Worm (Caenorhabditis elegans) whole organism, L1 larva: ENCODE results near the gene mma-1.
A peak's percentile ranks its signal among the peaks of the same experiment; 100 is the strongest.

ENCODE experiments used
- C16A3.4 ChIP-seq: fragments of 150-350 bp; optimal IDR thresholded peaks from 2 replicates; lab custom pipeline; 2014; ENCODE audit warnings: missing biosample characterization, missing genetic modification characterization
- C34B4.2 ChIP-seq: sonication (generic microtip); optimal IDR thresholded peaks from 2 replicates; lab custom pipeline; 2017; ENCODE audit warnings: mild to moderate bottlenecking, missing genetic modification characterization, missing compliant biosample characterization
- F16B12.6 ChIP-seq: fragments of 150-350 bp; optimal IDR thresholded peaks from 2 replicates; lab custom pipeline; 2014; ENCODE audit warnings: missing biosample characterization, missing genetic modification characterization
- Y116A8C.19 ChIP-seq: sonication (generic microtip); optimal IDR thresholded peaks from 2 replicates; lab custom pipeline; 2016; ENCODE audit warnings: missing compliant biosample characterization, missing genetic modification characterization, borderline replicate concordance
- alr-1 ChIP-seq: fragments of 200-800 bp; sonication (Bioruptor generic); optimal IDR thresholded peaks from 2 replicates; lab custom pipeline; 2018; ENCODE audit warnings: borderline replicate concordance, mild to moderate bottlenecking, missing genetic modification characterization, missing compliant biosample characterization
- aly-2 ChIP-seq: fragments of 150-350 bp; optimal IDR thresholded peaks from 2 replicates; lab custom pipeline; 2014; ENCODE audit warnings: missing biosample characterization, missing genetic modification characterization
- ama-1 ChIP-seq: fragments of 150-350 bp; optimal IDR thresholded peaks from 2 replicates; lab custom pipeline; 2014
- blmp-1 ChIP-seq: fragments of 150-350 bp; optimal IDR thresholded peaks from 2 replicates; lab custom pipeline; 2014; ENCODE audit warnings: missing biosample characterization, missing genetic modification characterization
- ceh-90 ChIP-seq: sonication (generic microtip); optimal IDR thresholded peaks from 2 replicates; lab custom pipeline; 2016; ENCODE audit warnings: missing genetic modification characterization, missing compliant biosample characterization
- ces-1 ChIP-seq: fragments of 150-350 bp; optimal IDR thresholded peaks from 2 replicates; lab custom pipeline; 2014; ENCODE audit warnings: missing biosample characterization, missing genetic modification reagents, missing genetic modification characterization
- dpl-1 ChIP-seq, 3 experiments: fragments of 150-350 bp in 2 of 3; sonication (generic microtip) in 1 of 3; optimal IDR thresholded peaks; 2 replicates each; lab custom pipeline; 2014 to 2017; ENCODE audit warnings: missing biosample characterization in 3 of 3, missing genetic modification characterization in 3 of 3, missing genetic modification reagents in 3 of 3
- efl-1 ChIP-seq, 4 experiments: fragments of 150-350 bp; optimal IDR thresholded peaks in 3 of 4; peaks in 1 of 4; 1 replicate in 1 of 4; 2 replicates in 3 of 4; lab custom pipeline; 2014; ENCODE audit warnings: missing biosample characterization in 2 of 4, missing genetic modification characterization in 2 of 4, missing genetic modification reagents in 2 of 4
- elt-2 ChIP-seq: sonication (generic microtip); optimal IDR thresholded peaks from 2 replicates; lab custom pipeline; 2016; ENCODE audit warnings: missing genetic modification characterization, mild to moderate bottlenecking, inconsistent platforms, missing compliant biosample characterization, missing genetic modification reagents
- elt-3 ChIP-seq, 6 experiments: fragments of 150-350 bp in 1 of 6; sonication (generic microtip); optimal IDR thresholded peaks; 2 replicates each; lab custom pipeline; 2017 to 2018; ENCODE audit warnings: missing biosample characterization in 6 of 6, missing genetic modification characterization in 6 of 6, inconsistent platforms in 1 of 6
- ets-5 ChIP-seq: fragments of 200-800 bp; sonication (Bioruptor generic); IDR thresholded peaks from 2 replicates; pipeline ENCODE4 v1.3.6; 2022; ENCODE audit warnings: missing genetic modification characterization, missing compliant biosample characterization
- fkh-10 ChIP-seq: sonication (generic microtip); optimal IDR thresholded peaks from 2 replicates; lab custom pipeline; 2017; ENCODE audit warnings: missing biosample characterization, missing genetic modification reagents, missing genetic modification characterization
- fkh-4 ChIP-seq: sonication (generic microtip); optimal IDR thresholded peaks from 2 replicates; lab custom pipeline; 2016; ENCODE audit warnings: missing compliant biosample characterization, missing genetic modification characterization, borderline replicate concordance
- fos-1 ChIP-seq: fragments of 150-350 bp; optimal IDR thresholded peaks from 2 replicates; lab custom pipeline; 2014; ENCODE audit warnings: missing biosample characterization, missing genetic modification characterization
- hlh-17 ChIP-seq: fragments of 200-800 bp; sonication (Bioruptor generic); optimal IDR thresholded peaks from 2 replicates; lab custom pipeline; 2018; ENCODE audit warnings: missing genetic modification characterization, mild to moderate bottlenecking, missing compliant biosample characterization, moderate library complexity, borderline replicate concordance
- hlh-4 ChIP-seq: sonication (generic microtip); optimal IDR thresholded peaks from 2 replicates; lab custom pipeline; 2016; ENCODE audit warnings: mild to moderate bottlenecking, missing genetic modification characterization, missing compliant biosample characterization
- hpl-2 ChIP-seq: fragments of 150-350 bp; optimal IDR thresholded peaks from 2 replicates; lab custom pipeline; 2014; ENCODE audit warnings: missing biosample characterization, missing genetic modification reagents, missing genetic modification characterization
- irx-1 ChIP-seq: sonication (generic microtip); optimal IDR thresholded peaks from 2 replicates; lab custom pipeline; 2016; ENCODE audit warnings: missing genetic modification characterization, missing compliant biosample characterization
- lin-13 ChIP-seq: fragments of 150-350 bp; optimal IDR thresholded peaks from 2 replicates; lab custom pipeline; 2014; ENCODE audit warnings: missing biosample characterization, missing genetic modification reagents, missing genetic modification characterization
- lin-14 ChIP-seq: fragments of 200-800 bp; sonication (Bioruptor generic); optimal IDR thresholded peaks from 2 replicates; lab custom pipeline; 2018; ENCODE audit warnings: mild to moderate bottlenecking, missing genetic modification characterization, moderate library complexity, missing compliant biosample characterization
- lin-39 ChIP-seq: fragments of 150-350 bp; optimal IDR thresholded peaks from 2 replicates; lab custom pipeline; 2014; ENCODE audit warnings: missing biosample characterization, missing genetic modification reagents, missing genetic modification characterization
- lsy-2 ChIP-seq, 2 experiments: fragments of 150-350 bp; optimal IDR thresholded peaks; 2 replicates each; lab custom pipeline; 2014; ENCODE audit warnings: missing biosample characterization in 2 of 2, missing genetic modification characterization in 2 of 2
- mdl-1 ChIP-seq, 2 experiments: fragments of 150-350 bp; optimal IDR thresholded peaks; 2 replicates each; lab custom pipeline; 2014 to 2017; ENCODE audit warnings: missing biosample characterization in 2 of 2, missing genetic modification characterization in 2 of 2, inconsistent platforms in 1 of 2
- mef-2 ChIP-seq: fragments of 150-350 bp; optimal IDR thresholded peaks from 2 replicates; lab custom pipeline; 2014; ENCODE audit warnings: missing biosample characterization, missing genetic modification characterization
- nhr-11 ChIP-seq: fragments of 150-350 bp; optimal IDR thresholded peaks from 2 replicates; lab custom pipeline; 2014; ENCODE audit warnings: missing biosample characterization, missing genetic modification characterization
- nhr-12 ChIP-seq: sonication (generic microtip); optimal IDR thresholded peaks from 2 replicates; lab custom pipeline; 2017; ENCODE audit warnings: missing biosample characterization, missing genetic modification characterization
- nhr-237 ChIP-seq: fragments of 150-350 bp; optimal IDR thresholded peaks from 2 replicates; lab custom pipeline; 2014; ENCODE audit warnings: missing biosample characterization, missing genetic modification characterization
- nhr-28 ChIP-seq: fragments of 150-350 bp; optimal IDR thresholded peaks from 2 replicates; lab custom pipeline; 2014; ENCODE audit warnings: missing biosample characterization, missing genetic modification characterization
- nhr-47 ChIP-seq: sonication (generic microtip); optimal IDR thresholded peaks from 2 replicates; lab custom pipeline; 2016; ENCODE audit warnings: mild to moderate bottlenecking, missing genetic modification characterization, moderate library complexity, missing compliant biosample characterization
- nhr-71 ChIP-seq: sonication (generic microtip); optimal IDR thresholded peaks from 2 replicates; lab custom pipeline; 2016; ENCODE audit warnings: mild to moderate bottlenecking, missing genetic modification characterization, moderate library complexity, missing compliant biosample characterization
- pag-3 ChIP-seq: sonication (generic microtip); optimal IDR thresholded peaks from 2 replicates; lab custom pipeline; 2017; ENCODE audit warnings: missing genetic modification characterization, mild to moderate bottlenecking, missing compliant biosample characterization, antibody characterized with exemption, borderline replicate concordance; ENCODE audit not compliant: insufficient read depth
- pax-3 ChIP-seq: fragments of 200-800 bp; sonication (Bioruptor generic); optimal IDR thresholded peaks from 2 replicates; lab custom pipeline; 2018; ENCODE audit warnings: mild to moderate bottlenecking, missing genetic modification characterization, moderate library complexity, missing compliant biosample characterization
- sox-4 ChIP-seq: sonication (generic microtip); optimal IDR thresholded peaks from 2 replicates; lab custom pipeline; 2016; ENCODE audit warnings: missing genetic modification characterization, missing compliant biosample characterization
- sptf-1 ChIP-seq: fragments of 150-350 bp; optimal IDR thresholded peaks from 2 replicates; lab custom pipeline; 2014; ENCODE audit warnings: missing biosample characterization, missing genetic modification characterization
- swsn-7 ChIP-seq: sonication (generic microtip); optimal IDR thresholded peaks from 2 replicates; lab custom pipeline; 2016; ENCODE audit warnings: missing genetic modification characterization, missing compliant biosample characterization
- tbx-2 ChIP-seq: sonication (generic microtip); optimal IDR thresholded peaks from 2 replicates; lab custom pipeline; 2016; ENCODE audit warnings: missing genetic modification characterization, missing compliant biosample characterization
- unc-30 ChIP-seq: sonication (generic microtip); optimal IDR thresholded peaks from 2 replicates; lab custom pipeline; 2017; ENCODE audit warnings: missing biosample characterization, missing genetic modification characterization
- unc-86 ChIP-seq: sonication (generic microtip); optimal IDR thresholded peaks from 2 replicates; lab custom pipeline; 2016; ENCODE audit warnings: missing genetic modification characterization, missing compliant biosample characterization

mma-1 gene

DNA sequence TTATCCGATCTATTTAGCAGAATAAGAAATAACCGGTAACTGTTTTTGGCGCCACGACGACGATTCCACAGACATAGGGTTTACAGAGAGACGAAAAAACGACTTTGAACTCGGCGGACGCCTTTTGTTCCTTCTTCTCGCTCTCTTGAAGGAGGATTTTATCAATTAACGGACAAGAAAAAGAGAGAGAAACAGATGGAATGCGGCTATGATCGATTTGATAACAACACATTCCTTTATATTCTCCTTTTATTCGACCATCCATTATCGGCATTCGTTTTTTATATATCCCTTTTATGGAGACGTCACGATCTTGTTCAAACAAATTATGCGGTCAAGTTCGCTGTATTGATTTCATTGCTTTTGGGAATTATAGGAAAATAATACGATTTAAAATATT lies 47.3 kb downstream of the mma-1 start (continued):
- TF ChIP-seq pag-3 (no peak), mdl-1 (tag; optimal IDR thresholded peaks at IDR 0.05; lab: Kevin White, UChicago) (peak in 1 of 2 experiments; percentile 16), nhr-47 (tag; lab: Kevin White, UChicago) (peak; percentile 39), C16A3.4 (tag; lab: Kevin White, UChicago) (peak; percentile 38), unc-86 (tag; lab: Kevin White, UChicago) (no peak), fkh-4 (tag; lab: Kevin White, UChicago) (no peak), nhr-11 (tag; lab: Kevin White, UChicago) (no peak), F16B12.6 (tag; lab: Kevin White, UChicago) (no peak), alr-1 (tag; lab: Kevin White, UChicago) (no peak), nhr-71 (tag; lab: Kevin White, UChicago) (peak; percentile 66), sox-4 (no peak), fkh-10 (no peak), mef-2 (tag; lab: Kevin White, UChicago) (no peak), C34B4.2 (tag; lab: Kevin White, UChicago) (no peak), elt-2 (tag; lab: Kevin White, UChicago) (no peak), pax-3 (tag; lab: Kevin White, UChicago) (peak; percentile 48), tbx-2 (peak; percentile 46), lin-39 (tag; lab: Kevin White, UChicago) (no peak), hlh-4 (tag; lab: Kevin White, UChicago) (no peak), hlh-17 (GFP tag; lab: Kevin White, UChicago) (no peak), swsn-7 (tag; lab: Kevin White, UChicago) (no peak), ama-1 (lab: Kevin White, UChicago) (peak; percentile 92), elt-3 (tag; optimal IDR thresholded peaks at IDR 0.05; lab: Kevin White, UChicago) (peak; percentile 4 to 90 (median 66)), irx-1 (tag; lab: Kevin White, UChicago) (no peak), lin-14 (GFP tag; lab: Kevin White, UChicago) (peak; percentile 55), aly-2 (tag; lab: Kevin White, UChicago) (peak; percentile 65), ces-1 (GFP tag; lab: Kevin White, UChicago) (no peak), nhr-237 (no peak), nhr-28 (tag; lab: Kevin White, UChicago) (no peak), sptf-1 (tag; lab: Kevin White, UChicago) (no peak), efl-1 (optimal IDR thresholded peaks at IDR 0.05; lab: Kevin White, UChicago) (peak in 1 of 2 experiments; percentile 2), efl-1 (GFP tag; optimal IDR thresholded peaks at IDR 0.05 in 1 of 2; lab: Kevin White, UChicago) (peak in 1 of 2 experiments; percentile 92), blmp-1 (tag; lab: Kevin White, UChicago) (peak; percentile 76), Y116A8C.19 (tag; lab: Kevin White, UChicago) (no peak), ceh-90 (tag; lab: Kevin White, UChicago) (no peak), ets-5 (GFP tag; lab: Robert Waterston, UW) (no peak), hpl-2 (GFP tag; lab: Kevin White, UChicago) (no peak), nhr-12 (tag; lab: Kevin White, UChicago) (no peak), dpl-1 (GFP tag; optimal IDR thresholded peaks at IDR 0.05; lab: Kevin White, UChicago) (peak in 1 of 3 experiments; percentile 9), lin-13 (peak; percentile 52), lsy-2 (tag; optimal IDR thresholded peaks at IDR 0.05; lab: Kevin White, UChicago) (peak in 1 of 2 experiments; percentile 56)

DNA sequence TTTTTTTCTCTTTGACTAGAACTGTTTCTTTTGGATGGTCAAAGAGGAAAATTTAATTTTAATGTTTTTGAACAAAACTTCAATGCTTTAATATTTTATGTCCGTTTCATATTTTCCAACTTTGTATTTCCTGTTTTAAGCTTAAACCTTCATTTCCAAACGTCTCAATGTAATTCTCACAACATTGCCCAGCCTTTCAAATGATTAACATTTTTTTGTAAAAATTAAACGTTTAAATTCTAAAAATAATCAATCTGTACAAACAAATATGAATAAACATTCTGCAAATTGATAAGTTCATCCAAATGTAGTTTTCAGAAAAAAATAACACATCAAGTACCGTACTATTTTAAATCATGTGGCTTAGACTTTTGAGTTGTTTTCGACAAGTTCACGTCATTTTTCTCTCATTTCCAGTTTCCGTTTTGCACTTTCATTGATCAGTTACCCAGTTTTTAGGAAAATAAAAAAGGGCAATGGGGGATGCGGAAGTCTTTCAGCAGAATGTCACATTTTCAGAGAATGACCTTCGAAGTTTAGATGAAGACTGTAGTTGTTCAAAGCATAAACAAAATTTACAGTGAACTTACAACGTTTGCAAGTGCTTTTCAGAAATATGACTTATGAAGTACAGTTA lies 53.3 kb downstream of the mma-1 start:
- peak in 1 of 2 experiments; percentile 2 for TF ChIP-seq lsy-2 (tag; optimal IDR thresholded peaks at IDR 0.05; lab: Kevin White, UChicago)
- no peak for TF ChIP-seq fos-1 (tag; lab: Kevin White, UChicago)
- TF ChIP-seq unc-30, result no peak
